Worm (Caenorhabditis elegans) whole organism, mixed stage, embryonic: ENCODE data around the gene odd-2.
A peak's percentile ranks its signal among the peaks of the same experiment; 100 is the strongest.

ENCODE experiments used
- M03D4.4 ChIP-seq: sonication (generic microtip); optimal IDR thresholded peaks from 2 replicates; lab custom pipeline; 2017; ENCODE audit warnings: mild to moderate bottlenecking, missing genetic modification characterization, missing compliant biosample characterization
- bed-3 ChIP-seq: fragments of 200-800 bp; sonication (Bioruptor generic); optimal IDR thresholded peaks from 3 replicates; lab custom pipeline; 2018; ENCODE audit warnings: mild to moderate bottlenecking, missing genetic modification characterization, moderate library complexity, missing compliant biosample characterization
- blmp-1 ChIP-seq: fragments of 150-350 bp; optimal IDR thresholded peaks from 2 replicates; lab custom pipeline; 2014; ENCODE audit warnings: missing biosample characterization, missing genetic modification characterization
- ceh-39 ChIP-seq: fragments of 150-350 bp; optimal IDR thresholded peaks from 2 replicates; lab custom pipeline; 2014; ENCODE audit warnings: missing biosample characterization, missing genetic modification characterization
- ceh-43 ChIP-seq: fragments of 200-800 bp; sonication (Bioruptor generic); optimal IDR thresholded peaks from 2 replicates; lab custom pipeline; 2018; ENCODE audit warnings: mild to moderate bottlenecking, missing genetic modification characterization, moderate library complexity, missing compliant biosample characterization
- ceh-83 ChIP-seq: fragments of 200-800 bp; sonication (Bioruptor generic); optimal IDR thresholded peaks from 2 replicates; lab custom pipeline; 2018; ENCODE audit warnings: mild to moderate bottlenecking, missing genetic modification characterization, missing compliant biosample characterization
- cnd-1 ChIP-seq: fragments of 200-800 bp; sonication (Bioruptor generic); optimal IDR thresholded peaks from 2 replicates; lab custom pipeline; 2018; ENCODE audit warnings: mild to moderate bottlenecking, missing genetic modification characterization, missing compliant biosample characterization
- drap-1 ChIP-seq: fragments of 200-800 bp; sonication (Bioruptor generic); optimal IDR thresholded peaks from 3 replicates; lab custom pipeline; 2018; ENCODE audit warnings: mild to moderate bottlenecking, missing genetic modification characterization, missing compliant biosample characterization
- elt-1 ChIP-seq: sonication (generic microtip); optimal IDR thresholded peaks from 2 replicates; lab custom pipeline; 2017; ENCODE audit warnings: missing genetic modification characterization, mild to moderate bottlenecking, missing compliant biosample characterization, antibody characterized with exemption, moderate library complexity, borderline replicate concordance; ENCODE audit not compliant: insufficient read depth
- elt-3 ChIP-seq: fragments of 150-350 bp; optimal IDR thresholded peaks from 2 replicates; lab custom pipeline; 2014; ENCODE audit warnings: missing biosample characterization, missing genetic modification characterization
- ham-2 ChIP-seq: fragments of 200-800 bp; sonication (Bioruptor generic); optimal IDR thresholded peaks from 2 replicates; lab custom pipeline; 2018; ENCODE audit warnings: mild to moderate bottlenecking, missing genetic modification characterization, missing compliant biosample characterization
- lin-13 ChIP-seq: fragments of 150-350 bp; optimal IDR thresholded peaks from 2 replicates; lab custom pipeline; 2014; ENCODE audit warnings: missing biosample characterization, missing genetic modification characterization
- lin-32 ChIP-seq: fragments of 200-800 bp; sonication (Bioruptor generic); optimal IDR thresholded peaks from 2 replicates; lab custom pipeline; 2018; ENCODE audit warnings: mild to moderate bottlenecking, missing genetic modification characterization, missing compliant biosample characterization
- mab-5 ChIP-seq: fragments of 150-350 bp; optimal IDR thresholded peaks from 2 replicates; lab custom pipeline; 2014; ENCODE audit warnings: missing biosample characterization, missing genetic modification characterization
- mls-2 ChIP-seq: sonication (generic microtip); optimal IDR thresholded peaks from 2 replicates; lab custom pipeline; 2016; ENCODE audit warnings: mild to moderate bottlenecking, missing genetic modification characterization, moderate library complexity, missing compliant biosample characterization
- nhr-12 ChIP-seq: fragments of 150-350 bp; optimal IDR thresholded peaks from 2 replicates; lab custom pipeline; 2014; ENCODE audit warnings: missing biosample characterization, missing genetic modification characterization
- nhr-237 ChIP-seq: fragments of 150-350 bp; optimal IDR thresholded peaks from 2 replicates; lab custom pipeline; 2014; ENCODE audit warnings: missing biosample characterization, missing genetic modification characterization
- nhr-28 ChIP-seq: fragments of 150-350 bp; optimal IDR thresholded peaks from 2 replicates; lab custom pipeline; 2014; ENCODE audit warnings: missing biosample characterization, missing genetic modification characterization
- nhr-76 ChIP-seq: sonication (generic microtip); optimal IDR thresholded peaks from 2 replicates; lab custom pipeline; 2017; ENCODE audit warnings: missing biosample characterization, missing genetic modification characterization
- pha-4 ChIP-seq: fragments of 150-350 bp; optimal IDR thresholded peaks from 2 replicates; lab custom pipeline; 2018; ENCODE audit warnings: missing biosample characterization, missing genetic modification reagents, missing genetic modification characterization
- sem-2 ChIP-seq: fragments of 200-800 bp; sonication (Bioruptor generic); optimal IDR thresholded peaks from 2 replicates; lab custom pipeline; 2018; ENCODE audit warnings: mild to moderate bottlenecking, missing genetic modification characterization, missing compliant biosample characterization
- sptf-1 ChIP-seq: sonication (generic microtip); optimal IDR thresholded peaks from 2 replicates; lab custom pipeline; 2017; ENCODE audit warnings: mild to moderate bottlenecking, missing genetic modification characterization, moderate library complexity, missing compliant biosample characterization
- tbx-8 ChIP-seq: fragments of 200-800 bp; sonication (Bioruptor generic); optimal IDR thresholded peaks from 2 replicates; lab custom pipeline; 2018; ENCODE audit warnings: mild to moderate bottlenecking, missing genetic modification characterization, moderate library complexity, missing compliant biosample characterization
- unc-39 ChIP-seq: fragments of 150-350 bp; optimal IDR thresholded peaks from 2 replicates; lab custom pipeline; 2014; ENCODE audit warnings: missing biosample characterization, missing genetic modification characterization
- unc-62 ChIP-seq: fragments of 150-350 bp; optimal IDR thresholded peaks from 2 replicates; lab custom pipeline; 2014; ENCODE audit warnings: missing biosample characterization, missing genetic modification reagents, missing genetic modification characterization
- ztf-11 ChIP-seq: fragments of 150-350 bp; optimal IDR thresholded peaks from 2 replicates; lab custom pipeline; 2014; ENCODE audit warnings: missing biosample characterization, missing genetic modification characterization

Gene odd-2

DNA sequence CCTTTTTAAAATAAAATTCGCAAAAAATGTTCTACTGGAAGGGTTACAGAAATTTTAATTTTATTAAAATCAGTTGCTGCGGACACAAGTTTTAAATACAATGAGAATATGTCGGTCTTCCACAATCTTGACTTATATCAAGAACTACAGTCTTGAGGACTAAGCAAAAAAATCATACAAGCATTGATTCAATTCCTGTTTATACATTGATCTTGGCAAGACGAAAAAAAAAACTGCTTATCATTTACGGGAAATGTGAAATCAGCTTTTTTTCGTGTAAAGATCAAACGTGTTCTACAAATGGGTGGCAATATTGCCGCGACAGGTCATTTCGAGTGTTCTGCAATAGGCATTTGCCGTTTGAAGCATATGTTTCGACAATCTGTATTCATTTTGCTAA, 24.4 kb upstream of the odd-2 start, which contains the start of gene T13C5.2:
T13C5.2 (plus strand) TSS at position 301 of the 400 bp plus-strand sequence.
- TF ChIP-seq unc-39 (tag; lab: Kevin White, UChicago) (no peak), mls-2 (no peak), nhr-12 (tag; lab: Kevin White, UChicago) (no peak)

DNA sequence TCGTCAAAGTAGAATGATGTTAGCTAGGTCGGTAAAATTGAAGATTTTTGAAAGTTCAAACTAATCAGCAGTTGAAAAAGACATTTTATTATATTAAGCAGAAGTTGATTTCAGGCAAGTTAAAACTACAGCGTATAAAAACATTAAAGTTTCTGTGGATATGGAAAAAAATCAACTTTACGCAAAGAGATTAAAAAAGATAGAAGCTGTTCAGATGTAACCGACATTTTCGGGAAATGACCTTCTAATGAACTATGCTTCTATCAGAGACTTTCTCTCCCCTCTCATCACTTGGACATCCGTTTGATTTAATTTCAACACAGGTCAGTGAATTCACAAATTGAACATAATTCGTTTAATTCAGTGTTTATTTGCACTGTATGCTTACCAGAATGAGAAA, 20.0 kb upstream of the odd-2 start, which contains the start of gene T13C5.7:
T13C5.7 (plus strand) TSS at position 301 of the 400 bp plus-strand sequence.
- no peak for TF ChIP-seq ham-2 (GFP tag; lab: Kevin White, UChicago)
- TF ChIP-seq drap-1 (GFP tag; lab: Kevin White, UChicago), result no peak
- no peak for TF ChIP-seq bed-3 (GFP tag; lab: Kevin White, UChicago)
- TF ChIP-seq nhr-237 (tag; lab: Kevin White, UChicago), result no peak

DNA sequence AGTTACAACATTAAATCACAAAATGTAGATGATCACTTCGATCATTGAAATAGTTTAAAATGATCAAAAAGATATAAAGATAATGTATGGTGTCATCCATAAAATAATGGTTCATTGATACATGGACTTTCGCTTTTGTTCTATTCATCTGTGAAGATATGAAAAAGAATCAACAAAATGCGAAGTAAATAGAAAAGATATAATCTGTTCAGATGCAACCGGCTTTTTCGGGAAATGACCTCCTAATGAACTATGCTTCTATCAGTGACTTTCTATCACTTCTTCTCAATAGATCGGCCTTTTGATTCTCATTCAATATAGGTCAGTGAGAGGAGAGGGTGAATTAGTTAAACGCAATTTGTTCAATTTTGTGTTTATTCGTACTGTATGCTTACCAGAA, 18.7 kb upstream of the odd-2 start:
- peak; percentile 73 for TF ChIP-seq blmp-1
- no peak for TF ChIP-seq mls-2

DNA sequence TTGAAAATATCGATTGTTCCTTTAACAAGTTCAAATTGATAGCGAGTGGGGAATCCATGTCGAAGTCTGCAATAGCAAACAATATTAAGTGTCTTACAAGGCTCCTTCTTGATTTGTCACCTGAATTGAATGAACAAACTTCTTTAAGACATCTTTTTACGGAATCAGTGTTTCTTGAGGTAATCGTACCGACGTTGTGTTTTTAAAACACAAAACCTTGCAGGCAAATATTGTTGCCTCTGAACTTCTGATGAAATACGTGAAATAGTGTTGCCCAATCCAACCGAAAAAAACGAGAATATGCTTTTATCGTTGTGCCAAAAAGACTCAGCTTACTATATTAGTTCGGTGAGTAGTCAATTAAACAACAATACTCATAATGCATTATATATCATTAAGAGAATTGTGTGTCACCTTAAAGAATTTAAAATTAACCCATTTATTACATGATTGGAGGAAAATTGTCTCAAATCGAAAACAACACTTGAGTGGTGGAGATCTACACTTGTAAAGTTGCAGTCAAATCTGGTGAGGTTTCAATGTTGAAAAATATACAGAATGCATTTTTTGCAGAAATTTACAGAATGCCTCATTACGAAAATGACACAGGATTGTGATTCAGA, 17.7 kb upstream of the odd-2 start, which contains the start of the genes T25B2.4 and T13C5.3:
T25B2.4 (plus strand) TSS at position 301 of the 623 bp plus-strand sequence.
T13C5.3 (plus strand) TSS at position 573 of the 623 bp plus-strand sequence.
- TF ChIP-seq ceh-39 (tag; lab: Kevin White, UChicago), result no peak
- TF ChIP-seq ceh-83 (GFP tag; lab: Kevin White, UChicago), result no peak
- TF ChIP-seq ham-2 (GFP tag; lab: Kevin White, UChicago), result no peak
- TF ChIP-seq mab-5, result no peak
- TF ChIP-seq ceh-43 (GFP tag; lab: Kevin White, UChicago), result no peak
- TF ChIP-seq, all 35 proteins: peak for 0

DNA sequence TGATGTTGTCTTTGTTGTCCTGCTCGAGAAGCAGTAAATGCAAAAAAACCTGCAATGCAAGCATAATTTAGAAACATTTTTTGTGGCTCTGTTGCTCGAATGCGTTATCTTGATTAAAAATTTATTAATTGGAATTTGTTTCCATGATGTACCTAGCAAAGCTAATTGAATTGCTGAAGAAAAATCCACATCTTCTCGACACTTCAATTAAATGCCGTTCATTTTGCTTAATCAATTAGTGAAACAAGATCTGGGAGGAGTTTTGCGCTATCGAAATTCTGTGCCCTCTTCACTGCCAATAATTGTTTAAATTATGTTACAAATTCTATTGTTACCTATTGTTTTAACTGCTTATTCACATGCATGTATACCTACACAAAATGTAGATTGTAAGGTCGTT, 15.5 kb upstream of the odd-2 start, which contains the start of gene T25B2.3:
T25B2.3 (plus strand) TSS at position 301 of the 400 bp plus-strand sequence.
- TF ChIP-seq lin-32 (GFP tag; lab: Kevin White, UChicago) (no peak), elt-3 (no peak), unc-62 (no peak), drap-1 (GFP tag; lab: Kevin White, UChicago) (no peak), sptf-1 (tag; lab: Kevin White, UChicago) (no peak), mab-5 (no peak), nhr-76 (tag; lab: Kevin White, UChicago) (no peak), tbx-8 (GFP tag; lab: Kevin White, UChicago) (no peak), pha-4 (tag; lab: Kevin White, UChicago) (no peak), bed-3 (GFP tag; lab: Kevin White, UChicago) (no peak), mls-2 (no peak), elt-1 (tag; lab: Kevin White, UChicago) (no peak)

DNA sequence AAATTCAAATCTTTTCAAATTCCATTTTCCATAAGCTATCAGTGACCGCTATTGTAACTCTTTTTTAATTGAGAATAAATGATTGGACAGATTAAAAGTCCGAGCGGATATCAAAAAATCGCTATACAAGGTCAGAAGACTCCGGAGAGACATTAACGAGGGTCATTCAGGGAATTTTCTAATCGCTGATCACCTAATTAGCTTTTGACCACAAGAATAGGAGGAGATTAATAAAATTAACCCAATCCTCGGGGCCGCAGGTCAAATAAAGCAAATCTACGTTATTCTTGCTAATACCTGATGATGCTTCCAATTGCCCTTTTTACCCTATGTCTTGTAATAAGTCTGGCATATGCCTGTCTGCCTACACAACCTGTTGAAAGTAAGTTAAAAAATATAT, 13.3 kb upstream of the odd-2 start, which contains the start of gene T25B2.1:
T25B2.1 (plus strand) TSS at position 301 of the 400 bp plus-strand sequence.
- no peak for TF ChIP-seq sptf-1 (tag; lab: Kevin White, UChicago)
- TF ChIP-seq unc-39 (tag; lab: Kevin White, UChicago), result no peak
- no peak for TF ChIP-seq cnd-1 (tag; lab: Kevin White, UChicago)
- TF ChIP-seq ztf-11 (tag; lab: Kevin White, UChicago), result no peak
- TF ChIP-seq nhr-28 (tag; lab: Kevin White, UChicago), result no peak
- TF ChIP-seq lin-13 (tag; lab: Kevin White, UChicago), result no peak
- no peak for TF ChIP-seq M03D4.4 (tag; lab: Kevin White, UChicago)
- TF ChIP-seq elt-3, result no peak
- no peak for TF ChIP-seq drap-1 (GFP tag; lab: Kevin White, UChicago)
- no peak for TF ChIP-seq ceh-83 (GFP tag; lab: Kevin White, UChicago)
- TF ChIP-seq sem-2, result no peak
- no peak for TF ChIP-seq blmp-1
- TF ChIP-seq, all 35 proteins: peak for 0

DNA sequence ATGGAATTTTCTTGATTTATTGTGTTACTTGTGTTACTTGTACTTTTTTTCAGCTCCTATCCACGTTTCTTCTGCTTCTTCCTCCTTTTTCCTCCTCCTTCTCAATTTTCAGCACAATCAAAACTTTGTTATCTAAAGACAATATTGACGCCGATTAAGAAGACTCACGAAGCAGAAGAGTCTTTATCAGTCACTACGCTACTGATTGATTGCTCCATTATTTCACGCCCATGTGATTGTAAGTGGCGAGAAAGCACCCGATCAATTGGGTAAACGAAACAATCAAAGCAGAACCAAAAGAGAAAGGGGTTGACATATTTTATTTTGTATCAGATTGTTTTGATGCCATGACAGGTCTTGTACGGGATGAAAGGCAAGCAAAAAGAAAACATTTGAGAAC, 8.9 kb upstream of the odd-2 start, which contains the start of gene T25B2.2:
T25B2.2 (plus strand) TSS at position 392 of the 400 bp plus-strand sequence.
- no peak for TF ChIP-seq cnd-1 (tag; lab: Kevin White, UChicago)
